Fruit fly (Drosophila melanogaster) whole organism, wandering third instar larva: Measurements from ENCODE around the gene Herc4.

Experiments
- Abd-B ChIP-seq: fragments of >200 bp; optimal IDR thresholded peaks from 2 replicates; lab custom pipeline; 2017; ENCODE audit warnings: missing biosample characterization, missing genetic modification characterization
- CG32264 ChIP-seq: fragments of 200-800 bp; sonication (Bioruptor generic); optimal IDR thresholded peaks from 2 replicates; lab custom pipeline; 2016; ENCODE audit warnings: missing biosample characterization, missing genetic modification characterization
- CG9705 ChIP-seq: fragments of 200-800 bp; sonication (Bioruptor generic); optimal IDR thresholded peaks from 2 replicates; lab custom pipeline; 2018; ENCODE audit warnings: missing biosample characterization, mild to moderate bottlenecking, missing genetic modification characterization
- CrebA ChIP-seq: fragments of 200-800 bp; sonication (Bioruptor generic); optimal IDR thresholded peaks from 2 replicates; lab custom pipeline; 2016; ENCODE audit warnings: missing biosample characterization, mild to moderate bottlenecking, missing genetic modification characterization, borderline replicate concordance
- Dfd ChIP-seq: fragments of >200 bp; optimal IDR thresholded peaks from 2 replicates; lab custom pipeline; 2017; ENCODE audit warnings: missing biosample characterization, missing genetic modification characterization
- Dif ChIP-seq: fragments of 200-275, 200-300 bp; sonication (Bioruptor generic); optimal IDR thresholded peaks from 2 replicates; lab custom pipeline; 2018; ENCODE audit warnings: missing biosample characterization, missing genetic modification characterization; ENCODE audit not compliant: partially characterized antibody
- GATAd ChIP-seq: sonication (Bioruptor generic); optimal IDR thresholded peaks from 2 replicates; lab custom pipeline; 2016; ENCODE audit warnings: missing biosample characterization, missing genetic modification characterization
- HLH106 ChIP-seq: fragments of 200-800 bp; optimal IDR thresholded peaks from 3 replicates; lab custom pipeline; 2019; ENCODE audit warnings: missing biosample characterization, mild to moderate bottlenecking, missing genetic modification characterization, moderate library complexity
- Hnf4 ChIP-seq: fragments of 200-800 bp; sonication (Bioruptor generic); optimal IDR thresholded peaks from 2 replicates; lab custom pipeline; 2016; ENCODE audit warnings: missing biosample characterization, mild to moderate bottlenecking, missing genetic modification characterization
- Hr78 ChIP-seq: fragments of >200 bp; optimal IDR thresholded peaks from 2 replicates; lab custom pipeline; 2017; ENCODE audit warnings: missing biosample characterization, missing genetic modification characterization
- Hr83 ChIP-seq: fragments of 200-300 bp; sonication (Bioruptor generic); optimal IDR thresholded peaks from 2 replicates; lab custom pipeline; 2016; ENCODE audit warnings: missing biosample characterization, mild to moderate bottlenecking, missing genetic modification characterization, moderate library complexity; ENCODE audit not compliant: poor library complexity, severe bottlenecking
- Jra ChIP-seq: sonication (Bioruptor generic); optimal IDR thresholded peaks from 2 replicates; lab custom pipeline; 2016; ENCODE audit warnings: missing biosample characterization, missing genetic modification characterization
- Mio ChIP-seq: sonication (Bioruptor generic); optimal IDR thresholded peaks from 2 replicates; lab custom pipeline; 2016; ENCODE audit warnings: missing biosample characterization, missing genetic modification characterization
- Myc ChIP-seq: fragments of >200 bp; optimal IDR thresholded peaks from 2 replicates; lab custom pipeline; 2017
- N ChIP-seq: fragments of >200 bp; optimal IDR thresholded peaks from 2 replicates; lab custom pipeline; 2018; ENCODE audit warnings: missing biosample characterization, missing external identifiers, missing genetic modification characterization
- OdsH ChIP-seq: fragments of 200-800 bp; sonication (Bioruptor generic); optimal IDR thresholded peaks from 2 replicates; lab custom pipeline; 2016; ENCODE audit warnings: missing biosample characterization, mild to moderate bottlenecking, missing genetic modification characterization
- Rel ChIP-seq, 2 experiments: fragments of 200-800 bp; sonication (Bioruptor generic) in 1 of 2; optimal IDR thresholded peaks; 2 replicates in 1 of 2; 3 replicates in 1 of 2; lab custom pipeline; 2016 to 2019; ENCODE audit warnings: mild to moderate bottlenecking in 2 of 2, missing biosample characterization in 2 of 2, missing genetic modification characterization in 2 of 2, moderate library complexity in 1 of 2
- Sp1 ChIP-seq: fragments of 200-800 bp; sonication (Bioruptor generic); optimal IDR thresholded peaks from 3 replicates; lab custom pipeline; 2019; ENCODE audit warnings: missing biosample characterization, mild to moderate bottlenecking, missing genetic modification characterization, moderate library complexity
- Vsx2 ChIP-seq: fragments of 200-300, 225-300 bp; sonication (Bioruptor generic); optimal IDR thresholded peaks from 2 replicates; lab custom pipeline; 2018; ENCODE audit warnings: missing biosample characterization, missing genetic modification characterization; ENCODE audit not compliant: partially characterized antibody
- br ChIP-seq: fragments of 200-800 bp; sonication (Bioruptor generic); optimal IDR thresholded peaks from 2 replicates; lab custom pipeline; 2016; ENCODE audit warnings: missing biosample characterization, missing genetic modification characterization
- brk ChIP-seq: fragments of 200-800 bp; sonication (Bioruptor generic); optimal IDR thresholded peaks from 2 replicates; lab custom pipeline; 2016; ENCODE audit warnings: missing biosample characterization, mild to moderate bottlenecking, missing genetic modification characterization
- dl ChIP-seq, 2 experiments: fragments of 175-275, 200-275 bp in 1 of 2; fragments of 200-275 bp in 1 of 2; sonication (Bioruptor generic); optimal IDR thresholded peaks; lab custom pipeline; 2018; ENCODE audit warnings: mild to moderate bottlenecking in 2 of 2, missing biosample characterization in 2 of 2, missing genetic modification characterization in 2 of 2, moderate library complexity in 2 of 2; ENCODE audit not compliant: partially characterized antibody in 2 of 2, insufficient read depth in 1 of 2
- dmrt93B ChIP-seq: fragments of 200-800 bp; sonication (Bioruptor generic); optimal IDR thresholded peaks from 2 replicates; lab custom pipeline; 2018; ENCODE audit warnings: missing biosample characterization, mild to moderate bottlenecking, missing genetic modification characterization
- dsf ChIP-seq: sonication (Bioruptor generic); optimal IDR thresholded peaks from 2 replicates; lab custom pipeline; 2016; ENCODE audit warnings: missing biosample characterization, missing genetic modification characterization, borderline replicate concordance
- ey ChIP-seq: fragments of 200-800 bp; sonication (Bioruptor generic); optimal IDR thresholded peaks from 2 replicates; lab custom pipeline; 2016; ENCODE audit warnings: missing biosample characterization, missing genetic modification characterization
- foxo ChIP-seq, 2 experiments: fragments of 200-800 bp; sonication (Bioruptor generic); optimal IDR thresholded peaks; 2 replicates in 1 of 2; 3 replicates in 1 of 2; lab custom pipeline; 2016 to 2017; ENCODE audit warnings: missing biosample characterization in 2 of 2, missing genetic modification characterization in 2 of 2
- fru ChIP-seq: fragments of 200-800 bp; sonication (Bioruptor generic); optimal IDR thresholded peaks from 3 replicates; lab custom pipeline; 2016; ENCODE audit warnings: missing biosample characterization, mild to moderate bottlenecking, missing genetic modification characterization
- h ChIP-seq: fragments of 200-800 bp; sonication (Bioruptor generic); optimal IDR thresholded peaks from 3 replicates; lab custom pipeline; 2016; ENCODE audit warnings: missing biosample characterization, mild to moderate bottlenecking, missing genetic modification characterization
- jim ChIP-seq: fragments of 175-275, 200-325 bp; sonication (Bioruptor generic); optimal IDR thresholded peaks from 2 replicates; lab custom pipeline; 2016; ENCODE audit warnings: missing biosample characterization, mild to moderate bottlenecking, missing genetic modification characterization
- lola ChIP-seq: fragments of >200 bp; optimal IDR thresholded peaks from 2 replicates; lab custom pipeline; 2017; ENCODE audit warnings: missing biosample characterization, missing genetic modification characterization
- pan ChIP-seq: fragments of >200 bp; optimal IDR thresholded peaks from 2 replicates; lab custom pipeline; 2017
- psq ChIP-seq: fragments of 200-800 bp; sonication (Bioruptor generic); optimal IDR thresholded peaks from 3 replicates; lab custom pipeline; 2017; ENCODE audit warnings: missing biosample characterization, mild to moderate bottlenecking, missing genetic modification characterization, moderate library complexity
- rgr ChIP-seq: fragments of 200-800 bp; sonication (Bioruptor generic); optimal IDR thresholded peaks from 3 replicates; lab custom pipeline; 2016; ENCODE audit warnings: missing biosample characterization, mild to moderate bottlenecking, missing genetic modification characterization
- sage ChIP-seq: fragments of 200-800 bp; sonication (Bioruptor generic); optimal IDR thresholded peaks from 2 replicates; lab custom pipeline; 2016; ENCODE audit warnings: missing biosample characterization, mild to moderate bottlenecking, missing genetic modification characterization
- sv ChIP-seq: fragments of 200-800 bp; sonication (Bioruptor generic); optimal IDR thresholded peaks from 3 replicates; lab custom pipeline; 2016; ENCODE audit warnings: missing biosample characterization, missing genetic modification characterization
- tai ChIP-seq: sonication (Bioruptor generic); optimal IDR thresholded peaks from 2 replicates; lab custom pipeline; 2016; ENCODE audit warnings: missing biosample characterization, missing genetic modification characterization
- usp ChIP-seq: fragments of >200 bp; optimal IDR thresholded peaks from 2 replicates; lab custom pipeline; 2017; ENCODE audit warnings: missing biosample characterization, missing genetic modification characterization
- woc ChIP-seq: sonication (Bioruptor generic); optimal IDR thresholded peaks from 2 replicates; lab custom pipeline; 2016; ENCODE audit warnings: missing biosample characterization, mild to moderate bottlenecking, missing genetic modification characterization

Gene Herc4

DNA sequence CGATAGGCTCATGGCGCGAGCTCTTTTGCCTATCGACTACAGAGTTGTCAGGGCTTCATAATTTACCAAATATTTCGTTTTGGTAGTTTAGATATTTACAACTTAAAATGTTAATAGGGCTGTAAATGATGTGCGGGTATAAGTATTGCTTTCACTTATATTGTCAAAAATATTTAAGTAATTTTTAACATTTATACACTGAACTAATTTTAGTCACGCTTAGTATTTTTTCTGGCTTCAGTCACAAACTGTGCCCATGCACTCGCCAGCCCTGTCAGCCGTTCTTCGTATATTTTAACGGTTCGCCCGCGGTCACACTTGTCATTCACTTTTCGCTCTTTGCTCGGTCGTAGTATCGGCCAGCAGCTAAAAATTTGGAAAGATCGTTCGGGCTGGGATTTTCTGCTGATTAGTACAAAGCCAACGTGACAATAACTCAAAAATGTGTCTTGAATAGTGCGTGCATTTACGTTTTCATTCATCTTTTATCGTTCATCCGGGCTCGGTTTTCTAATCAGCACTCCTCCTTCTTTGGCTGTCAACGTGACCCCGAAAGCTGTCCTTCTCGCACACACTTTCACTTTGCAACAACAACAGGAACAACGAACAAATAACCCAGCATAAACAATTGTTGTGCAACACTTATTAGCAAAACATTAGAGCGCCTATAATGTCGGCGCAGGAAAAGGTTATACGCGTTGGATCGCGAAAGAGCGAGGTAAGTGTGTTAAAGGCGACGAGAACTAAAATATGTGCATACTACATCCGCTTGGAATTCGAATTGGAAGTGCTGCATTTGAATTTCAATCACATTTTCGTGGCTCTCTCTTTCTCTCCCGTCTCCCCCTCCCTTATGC is 21.3 kb downstream of the Herc4 start, which contains the start of the genes Hmbs and CG2211 (continued):
- TF ChIP-seq Vsx2 = no peak
- peak; percentile 76 for TF ChIP-seq Sp1 (GFP tag; lab: Kevin White, UChicago)
- peak; percentile 56 to 86 for TF ChIP-seq foxo (GFP tag; optimal IDR thresholded peaks at IDR 0.05; lab: Kevin White, UChicago)
- peak; percentile 83 for TF ChIP-seq fru
- TF ChIP-seq Rel (GFP tag; optimal IDR thresholded peaks at IDR 0.05; lab: Kevin White, UChicago) = peak; percentile 46
- peak; percentile 98 for TF ChIP-seq Rel (tag; optimal IDR thresholded peaks at IDR 0.05; lab: Kevin White, UChicago)
- TF ChIP-seq woc (GFP tag; lab: Kevin White, UChicago) = no peak
- TF ChIP-seq N = no peak
- no peak for TF ChIP-seq dl (GFP tag; optimal IDR thresholded peaks at IDR 0.05; lab: Kevin White, UChicago; ENCODE audit: insufficient read depth in 1 of 2, partially characterized antibody in 2 of 2)

DNA sequence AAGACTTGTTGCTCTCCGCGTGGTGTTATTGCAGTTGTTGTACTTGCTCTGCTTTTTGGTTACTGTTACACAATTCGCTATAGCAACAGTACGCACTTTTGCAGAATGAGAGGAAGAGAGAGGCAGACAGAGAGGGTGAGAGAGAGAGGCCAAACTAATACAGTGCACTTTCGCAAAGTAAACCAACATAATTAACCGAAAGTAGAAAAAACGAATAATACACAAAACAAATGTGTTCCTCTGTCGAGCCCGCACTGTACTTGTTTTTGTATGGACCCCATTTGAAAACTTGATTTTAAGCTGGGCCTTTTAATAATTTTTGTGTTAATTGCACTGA is 21.9 kb downstream of the Herc4 start:
- TF ChIP-seq Dfd (GFP tag; lab: Kevin White, UChicago) (no peak), sage (GFP tag; lab: Kevin White, UChicago) (no peak), Hnf4 (GFP tag; lab: Kevin White, UChicago) (peak; percentile 73), psq (GFP tag; lab: Kevin White, UChicago) (peak; percentile 46), Hr83 (GFP tag; lab: Kevin White, UChicago) (no peak), Vsx2 (no peak), Jra (GFP tag; lab: Kevin White, UChicago) (peak; percentile 27), CG32264 (GFP tag; lab: Kevin White, UChicago) (no peak), HLH106 (tag; lab: Kevin White, UChicago) (peak; percentile 65), brk (no peak), dmrt93B (GFP tag; lab: Kevin White, UChicago) (no peak), Dif (GFP tag; lab: Kevin White, UChicago) (no peak), CG9705 (peak; percentile 9), foxo (GFP tag; optimal IDR thresholded peaks at IDR 0.05; lab: Kevin White, UChicago) (peak; percentile 29 to 76), h (GFP tag; lab: Kevin White, UChicago) (peak; percentile 68), N (no peak), Rel (GFP tag; optimal IDR thresholded peaks at IDR 0.05; lab: Kevin White, UChicago) (no peak), Rel (tag; optimal IDR thresholded peaks at IDR 0.05; lab: Kevin White, UChicago) (no peak), OdsH (GFP tag; lab: Kevin White, UChicago) (peak; percentile 59), sv (GFP tag; lab: Kevin White, UChicago) (no peak), Mio (GFP tag; lab: Kevin White, UChicago) (no peak), Hr78 (GFP tag; lab: Kevin White, UChicago) (no peak), pan (lab: Kevin White, UChicago) (no peak), jim (no peak), br (peak; percentile 61), Sp1 (GFP tag; lab: Kevin White, UChicago) (peak; percentile 23), tai (GFP tag; lab: Kevin White, UChicago) (no peak), Abd-B (GFP tag; lab: Kevin White, UChicago) (no peak), fru (peak; percentile 62), lola (GFP tag; lab: Kevin White, UChicago) (no peak), dsf (GFP tag; lab: Kevin White, UChicago) (no peak), ey (GFP tag; lab: Kevin White, UChicago) (peak; percentile 70), CrebA (GFP tag; lab: Kevin White, UChicago) (no peak), dl (GFP tag; optimal IDR thresholded peaks at IDR 0.05; lab: Kevin White, UChicago; ENCODE audit: insufficient read depth in 1 of 2, partially characterized antibody in 2 of 2) (peak in 1 of 2 experiments; percentile 22), GATAd (GFP tag; lab: Kevin White, UChicago) (no peak), woc (GFP tag; lab: Kevin White, UChicago) (peak; percentile 82), Myc (lab: Kevin White, UChicago) (no peak), usp (GFP tag; lab: Kevin White, UChicago) (no peak), rgr (GFP tag; lab: Kevin White, UChicago) (peak; percentile 40)
